Worm (Caenorhabditis elegans) whole organism, late embryonic: ENCODE measurements around the gene col-81.

ENCODE experiments used
- C08G9.2 ChIP-seq: sonication (generic microtip); optimal IDR thresholded peaks from 2 replicates; lab custom pipeline; 2016; ENCODE audit warnings: mild to moderate bottlenecking, missing genetic modification characterization, moderate library complexity, missing compliant biosample characterization
- T23F11.4 ChIP-seq: fragments of 200-800 bp; sonication (Bioruptor generic); optimal IDR thresholded peaks from 2 replicates; lab custom pipeline; 2018; ENCODE audit warnings: mild to moderate bottlenecking, missing genetic modification characterization, missing compliant biosample characterization
- Y22D7AL.16 ChIP-seq: sonication (generic microtip); optimal IDR thresholded peaks from 2 replicates; lab custom pipeline; 2016; ENCODE audit warnings: missing genetic modification characterization, missing compliant biosample characterization
- ceh-18 ChIP-seq: sonication (generic microtip); optimal IDR thresholded peaks from 2 replicates; lab custom pipeline; 2016; ENCODE audit warnings: missing genetic modification characterization, missing compliant biosample characterization
- ceh-19 ChIP-seq: fragments of 200-800 bp; sonication (Bioruptor generic); optimal IDR thresholded peaks from 2 replicates; lab custom pipeline; 2018; ENCODE audit warnings: mild to moderate bottlenecking, missing genetic modification characterization, missing compliant biosample characterization
- ceh-2 ChIP-seq: sonication (generic microtip); optimal IDR thresholded peaks from 2 replicates; lab custom pipeline; 2016; ENCODE audit warnings: missing genotype, missing genetic modification characterization, missing compliant biosample characterization
- ceh-22 ChIP-seq: sonication (generic microtip); optimal IDR thresholded peaks from 2 replicates; lab custom pipeline; 2017; ENCODE audit warnings: missing biosample characterization, missing genetic modification characterization
- ceh-31 ChIP-seq: sonication (generic microtip); optimal IDR thresholded peaks from 2 replicates; lab custom pipeline; 2016; ENCODE audit warnings: missing genetic modification characterization, missing compliant biosample characterization
- ceh-45 ChIP-seq: fragments of 200-800 bp; sonication (Bioruptor generic); IDR thresholded peaks from 2 replicates; pipeline ENCODE4 v1.3.6; 2022; ENCODE audit warnings: missing genetic modification reagents, missing genetic modification characterization, missing compliant biosample characterization
- ceh-6 ChIP-seq: fragments of 200-800 bp; sonication (Bioruptor generic); optimal IDR thresholded peaks from 2 replicates; lab custom pipeline; 2018; ENCODE audit warnings: mild to moderate bottlenecking, missing genetic modification characterization, missing compliant biosample characterization
- dve-1 ChIP-seq: sonication (generic microtip); optimal IDR thresholded peaks from 2 replicates; lab custom pipeline; 2017; ENCODE audit warnings: antibody characterized with exemption, mild to moderate bottlenecking, missing genetic modification characterization, missing compliant biosample characterization
- ets-4 ChIP-seq: sonication (generic microtip); optimal IDR thresholded peaks from 2 replicates; lab custom pipeline; 2016; ENCODE audit warnings: missing genetic modification characterization, missing compliant biosample characterization
- fax-1 ChIP-seq: sonication (generic microtip); optimal IDR thresholded peaks from 2 replicates; lab custom pipeline; 2016; ENCODE audit warnings: missing genotype, missing genetic modification characterization, missing compliant biosample characterization
- fkh-10 ChIP-seq: fragments of 150-350 bp; optimal IDR thresholded peaks from 2 replicates; lab custom pipeline; 2014; ENCODE audit warnings: missing biosample characterization, missing genetic modification reagents, missing genetic modification characterization
- gmeb-2 ChIP-seq: sonication (generic microtip); optimal IDR thresholded peaks from 2 replicates; lab custom pipeline; 2016; ENCODE audit warnings: missing genetic modification characterization, inconsistent platforms, missing compliant biosample characterization
- hlh-30 ChIP-seq: sonication (generic microtip); optimal IDR thresholded peaks from 2 replicates; lab custom pipeline; 2017; ENCODE audit warnings: antibody characterized with exemption, missing genetic modification characterization, missing compliant biosample characterization; ENCODE audit not compliant: insufficient read depth
- hlh-6 ChIP-seq: sonication (generic microtip); optimal IDR thresholded peaks from 2 replicates; lab custom pipeline; 2016; ENCODE audit warnings: missing genotype, missing genetic modification characterization, missing compliant biosample characterization
- lin-11 ChIP-seq: fragments of 200-800 bp; sonication (Bioruptor generic); optimal IDR thresholded peaks from 2 replicates; lab custom pipeline; 2018; ENCODE audit warnings: mild to moderate bottlenecking, missing genetic modification characterization, missing compliant biosample characterization
- mec-3 ChIP-seq: sonication (generic microtip); optimal IDR thresholded peaks from 2 replicates; lab custom pipeline; 2016; ENCODE audit warnings: borderline replicate concordance, missing genetic modification characterization, missing compliant biosample characterization
- nhr-11 ChIP-seq: fragments of 150-350 bp; optimal IDR thresholded peaks from 2 replicates; lab custom pipeline; 2014; ENCODE audit warnings: missing biosample characterization, missing genetic modification characterization
- nhr-232 ChIP-seq: sonication (generic microtip); optimal IDR thresholded peaks from 2 replicates; lab custom pipeline; 2016; ENCODE audit warnings: missing genetic modification characterization, missing compliant biosample characterization
- pat-9 ChIP-seq: fragments of 200-800 bp; sonication (Bioruptor generic); optimal IDR thresholded peaks from 2 replicates; lab custom pipeline; 2018; ENCODE audit warnings: mild to moderate bottlenecking, missing genetic modification characterization, moderate library complexity, missing compliant biosample characterization
- ref-2 ChIP-seq: sonication (generic microtip); optimal IDR thresholded peaks from 2 replicates; lab custom pipeline; 2016; ENCODE audit warnings: missing genetic modification characterization, missing compliant biosample characterization
- tbx-7 ChIP-seq: sonication (generic microtip); optimal IDR thresholded peaks from 2 replicates; lab custom pipeline; 2016; ENCODE audit warnings: missing genotype, missing genetic modification characterization, missing compliant biosample characterization
- ttx-3 ChIP-seq: sonication (generic microtip); optimal IDR thresholded peaks from 2 replicates; lab custom pipeline; 2016; ENCODE audit warnings: missing genetic modification reagents, missing genetic modification characterization, missing compliant biosample characterization
- unc-42 ChIP-seq: sonication (generic microtip); optimal IDR thresholded peaks from 2 replicates; lab custom pipeline; 2016; ENCODE audit warnings: missing genotype, missing genetic modification characterization, missing compliant biosample characterization
- unc-55 ChIP-seq: sonication (generic microtip); optimal IDR thresholded peaks from 2 replicates; lab custom pipeline; 2017; ENCODE audit warnings: missing biosample characterization, missing genetic modification reagents, missing genetic modification characterization
- unc-86 ChIP-seq: sonication (generic microtip); optimal IDR thresholded peaks from 2 replicates; lab custom pipeline; 2016; ENCODE audit warnings: missing genetic modification characterization, missing compliant biosample characterization
- zip-5 ChIP-seq: sonication (generic microtip); optimal IDR thresholded peaks from 2 replicates; lab custom pipeline; 2016; ENCODE audit warnings: missing genetic modification characterization, missing compliant biosample characterization
- ztf-16 ChIP-seq: sonication (generic microtip); optimal IDR thresholded peaks from 2 replicates; lab custom pipeline; 2017; ENCODE audit warnings: missing genetic modification characterization, missing compliant biosample characterization

col-81 gene

DNA sequence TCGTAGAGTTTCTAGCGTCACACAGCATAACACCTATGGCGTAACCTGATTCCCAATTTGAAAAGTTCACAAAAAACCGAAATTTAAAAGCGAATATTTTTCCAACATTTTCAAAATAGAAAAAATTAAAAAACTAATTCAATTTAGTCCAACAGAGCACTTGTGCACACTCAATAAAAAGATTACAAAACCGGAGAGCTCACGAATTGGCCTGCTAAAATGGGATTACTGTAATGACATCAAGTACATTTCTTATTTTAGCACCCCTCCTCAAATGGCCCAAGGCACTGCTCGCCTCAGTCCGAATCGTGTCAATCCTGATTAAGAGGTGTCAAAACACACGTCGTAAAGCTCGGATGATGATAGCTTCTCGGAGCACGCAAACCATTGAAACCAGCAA, 19.2 kb upstream of the col-81 start:
- TF ChIP-seq ttx-3 (tag; lab: Kevin White, UChicago) (no peak), unc-42 (tag; lab: Kevin White, UChicago) (peak; percentile 79)

DNA sequence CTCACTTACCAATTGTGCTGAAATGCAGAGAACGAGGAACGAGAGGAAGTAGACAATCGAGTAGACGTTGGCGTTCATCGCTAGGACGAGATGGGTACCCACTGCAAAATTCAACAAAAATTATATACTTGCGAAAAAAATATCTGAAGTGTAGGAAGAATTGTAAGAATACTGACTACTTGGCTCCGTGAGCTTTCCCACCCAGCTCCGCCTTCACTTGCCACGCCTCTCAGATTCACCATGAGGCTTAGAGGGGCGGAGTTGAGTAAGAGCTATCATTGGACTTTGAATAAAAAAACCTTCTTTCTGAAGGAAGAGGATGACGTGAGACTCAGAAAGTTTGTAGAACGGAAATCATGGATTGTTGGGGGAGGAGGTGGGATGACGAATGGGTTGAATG, 16.7 kb upstream of the col-81 start, which contains the start of gene nlp-18:
Gene nlp-18 (minus strand): TSS at position 101 of the 400 bp plus-strand sequence.
- TF ChIP-seq unc-86 (tag; lab: Kevin White, UChicago) (no peak), T23F11.4 (GFP tag; lab: Kevin White, UChicago) (no peak), hlh-30 (tag; lab: Kevin White, UChicago) (no peak), ceh-19 (GFP tag; lab: Kevin White, UChicago) (no peak), ceh-2 (tag; lab: Kevin White, UChicago) (no peak), ztf-16 (tag; lab: Kevin White, UChicago) (no peak)

DNA sequence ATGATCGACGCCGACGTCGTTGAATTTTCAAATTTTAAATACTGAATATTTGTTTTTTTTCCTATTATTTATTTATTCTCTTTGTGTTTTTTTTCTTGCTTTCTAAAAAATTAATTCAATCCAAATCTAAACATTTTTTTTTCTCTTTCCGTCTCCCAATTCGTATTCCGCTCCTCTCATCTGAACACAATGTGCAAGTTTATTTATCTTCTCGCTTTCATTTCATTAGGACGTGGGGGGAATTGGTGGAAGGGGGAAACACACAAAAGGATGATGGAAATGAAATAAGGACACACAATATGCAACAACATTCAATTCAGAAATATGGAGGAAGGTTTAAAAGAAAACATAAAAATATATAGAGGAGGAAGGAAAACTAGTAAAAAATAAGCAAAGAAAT, 14.2 kb upstream of the col-81 start:
- TF ChIP-seq hlh-6 (tag; lab: Kevin White, UChicago), result no peak
- peak; percentile 48 for TF ChIP-seq unc-42 (tag; lab: Kevin White, UChicago)

DNA sequence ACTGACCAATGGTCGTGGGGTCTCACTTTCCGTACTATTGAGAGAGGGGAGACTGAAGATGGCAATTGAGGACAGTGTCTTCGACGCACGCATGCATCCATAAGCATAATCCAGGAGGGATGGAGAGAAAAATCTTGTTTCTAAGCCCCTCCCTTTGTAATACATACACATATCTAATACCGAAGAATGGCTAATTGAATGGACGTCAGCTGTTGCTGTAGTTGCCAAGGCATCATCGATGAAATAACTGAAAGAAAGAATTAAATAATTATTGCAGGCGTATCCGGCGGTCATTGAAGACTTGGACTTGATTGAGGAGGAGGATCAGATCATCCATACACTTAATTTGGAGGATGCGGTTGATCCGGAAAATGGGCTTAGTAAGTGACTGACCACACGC, 12.0 kb upstream of the col-81 start, which contains the start of gene F33A8.7:
Gene F33A8.7 (minus strand): TSS at position 101 of the 400 bp plus-strand sequence.
- TF ChIP-seq ceh-31 (tag; lab: Kevin White, UChicago) (peak; percentile 42), fkh-10 (GFP tag; lab: Kevin White, UChicago) (no peak)

DNA sequence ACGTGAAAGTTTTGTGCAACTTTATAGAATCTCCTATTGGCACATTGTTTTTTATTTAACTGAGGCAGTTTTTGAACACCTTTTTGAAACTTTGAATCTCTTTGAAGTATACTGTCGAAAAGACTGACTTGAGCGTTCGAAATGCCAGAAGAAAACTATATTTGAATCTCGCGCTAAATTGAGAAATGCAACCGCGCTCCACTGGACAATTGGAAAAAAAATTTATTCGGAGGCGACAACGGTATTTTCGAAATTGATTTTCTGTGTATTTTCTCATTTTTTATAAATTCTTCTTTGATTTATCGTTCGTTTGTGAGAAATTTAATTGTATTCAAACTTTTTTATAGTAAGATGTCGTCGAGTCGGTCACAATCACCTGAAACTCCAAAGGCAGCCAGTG, 8.5 kb upstream of the col-81 start, which contains the start of gene let-858:
Gene let-858 (plus strand): TSS at position 348 of the 400 bp plus-strand sequence.
- TF ChIP-seq ref-2, result peak; percentile 13
- TF ChIP-seq unc-42 (tag; lab: Kevin White, UChicago), result peak; percentile 19
- no peak for TF ChIP-seq C08G9.2 (tag; lab: Kevin White, UChicago)
- TF ChIP-seq, all 69 proteins: peak for 2

DNA sequence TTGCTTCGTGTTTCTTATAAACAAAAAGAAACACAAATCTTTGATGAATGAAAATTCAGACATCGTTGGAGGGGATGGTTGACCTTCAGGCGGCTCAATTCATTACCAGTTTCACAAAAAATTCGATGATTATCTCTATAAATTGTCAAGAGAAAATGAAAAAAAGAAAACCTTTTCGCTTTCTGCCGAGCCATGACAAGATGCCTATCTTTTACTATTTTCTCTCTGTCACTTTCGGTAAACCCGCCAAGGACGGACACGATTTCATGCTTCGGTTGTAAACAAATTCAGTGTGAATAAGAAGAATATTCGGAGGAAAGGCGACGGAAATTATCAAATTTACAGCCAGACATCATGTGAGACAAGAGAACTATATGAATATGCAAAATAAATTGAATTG, 7.1 kb upstream of the col-81 start:
- TF ChIP-seq nhr-232 (tag; lab: Kevin White, UChicago), result no peak
- TF ChIP-seq fax-1 (tag; lab: Kevin White, UChicago), result no peak
- no peak for TF ChIP-seq unc-42 (tag; lab: Kevin White, UChicago)
- no peak for TF ChIP-seq lin-11 (tag; lab: Kevin White, UChicago)
- TF ChIP-seq tbx-7 (tag; lab: Kevin White, UChicago), result no peak
- TF ChIP-seq ceh-18 (tag; lab: Kevin White, UChicago), result no peak
- no peak for TF ChIP-seq gmeb-2 (tag; lab: Kevin White, UChicago)

DNA sequence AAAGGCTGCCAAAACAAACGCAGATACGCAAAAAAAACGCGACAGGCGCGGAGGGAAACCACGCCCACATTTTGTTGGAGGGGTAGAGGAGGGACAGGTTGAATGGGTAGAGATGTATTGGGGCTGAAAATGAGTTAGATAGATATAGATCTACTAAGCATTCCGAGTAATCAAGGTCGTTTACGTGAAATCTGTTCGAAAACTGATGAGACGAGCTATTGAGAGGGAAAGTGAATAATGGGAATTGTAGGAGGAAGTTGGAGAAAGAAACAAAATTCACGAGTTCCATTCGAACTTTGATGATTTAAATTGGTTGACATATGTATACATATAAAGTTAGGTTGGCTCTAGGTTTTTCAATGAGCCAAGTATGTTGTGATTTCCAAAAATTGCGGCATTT, 3.3 kb upstream of the col-81 start:
- no peak for TF ChIP-seq zip-5 (tag; lab: Kevin White, UChicago)
- TF ChIP-seq ceh-31 (tag; lab: Kevin White, UChicago), result no peak
- TF ChIP-seq pat-9 (tag; lab: Kevin White, UChicago), result no peak
- TF ChIP-seq ceh-22 (tag; lab: Kevin White, UChicago), result no peak
- no peak for TF ChIP-seq ceh-45 (GFP tag; lab: Robert Waterston, UW)

DNA sequence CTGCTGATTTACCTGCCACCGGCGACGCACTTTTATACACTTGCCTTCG, 3.1 kb upstream of the col-81 start, which contains the start of gene ram-2:
Gene ram-2 (minus strand): TSS at position 47 of the 49 bp plus-strand sequence.
- no peak for TF ChIP-seq Y22D7AL.16 (tag; lab: Kevin White, UChicago)
- TF ChIP-seq hlh-6 (tag; lab: Kevin White, UChicago), result no peak
- no peak for TF ChIP-seq ets-4 (tag; lab: Kevin White, UChicago)
- TF ChIP-seq ceh-6 (GFP tag; lab: Kevin White, UChicago), result no peak
- no peak for TF ChIP-seq nhr-11 (tag; lab: Kevin White, UChicago)
- TF ChIP-seq dve-1 (tag; lab: Kevin White, UChicago), result no peak
- no peak for TF ChIP-seq mec-3 (tag; lab: Kevin White, UChicago)
- TF ChIP-seq unc-55 (GFP tag; lab: Kevin White, UChicago), result no peak
- TF ChIP-seq, all 69 proteins: peak for 0
